Worm (Caenorhabditis elegans): ENCODE data around the gene R13H4.7.

The R13H4.7 gene

DNA sequence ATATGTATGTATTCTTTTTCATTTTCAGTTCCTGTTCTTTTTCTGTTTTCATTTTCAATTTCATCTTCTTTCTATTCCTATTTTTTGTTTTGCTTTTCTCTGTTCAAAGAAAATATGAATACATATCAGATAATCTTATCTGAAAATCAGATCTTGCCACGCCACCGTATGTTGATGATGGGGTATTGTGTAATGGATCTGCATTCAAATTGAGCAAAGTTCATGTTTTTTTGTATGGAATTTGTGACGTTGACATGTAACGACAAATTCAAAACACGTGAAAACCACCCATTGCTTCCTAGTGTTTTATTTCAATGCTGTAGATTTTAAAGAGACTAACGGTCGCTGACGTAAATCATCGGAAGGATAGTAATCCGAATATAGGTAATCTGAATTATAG, 9.7 kb downstream of the R13H4.7 start (continued):
- TF ChIP-seq lin-35 (GFP tag; optimal IDR thresholded peaks at IDR 0.05) (peak in 1 of 2 experiments; percentile 19), nhr-84 (tag; optimal IDR thresholded peaks at IDR 0.05) (no peak), fkh-4 (tag; optimal IDR thresholded peaks at IDR 0.05; ENCODE audit: borderline replicate concordance) (no peak), sup-37 (GFP tag; optimal IDR thresholded peaks at IDR 0.05) (no peak), egl-13 (tag; optimal IDR thresholded peaks at IDR 0.05) (no peak), ceh-8 (GFP tag; optimal IDR thresholded peaks at IDR 0.05) (no peak), hpl-2 (GFP tag; optimal IDR thresholded peaks at IDR 0.05) (no peak), nhr-85 (tag) (peak; percentile 64), ama-1 (optimal IDR thresholded peaks at IDR 0.05) (no peak), lir-3 (tag; optimal IDR thresholded peaks at IDR 0.05; ENCODE audit: poor library complexity) (no peak), swsn-7 (tag; optimal IDR thresholded peaks at IDR 0.05) (no peak), nhr-76 (tag; optimal IDR thresholded peaks at IDR 0.05) (no peak), elt-3 (tag; optimal IDR thresholded peaks at IDR 0.05) (no peak), fos-1 (tag; optimal IDR thresholded peaks at IDR 0.05) (no peak), lsy-2 (tag; optimal IDR thresholded peaks at IDR 0.05) (peak in 1 of 2 experiments; percentile 16), nhr-90 (tag; optimal IDR thresholded peaks at IDR 0.05; ENCODE audit: poor library complexity) (no peak), nhr-71 (tag; optimal IDR thresholded peaks at IDR 0.05) (peak; percentile 11), nhr-20 (tag; optimal IDR thresholded peaks at IDR 0.05) (peak; percentile 39), nhr-77 (tag; optimal IDR thresholded peaks at IDR 0.05) (no peak), ceh-88 (GFP tag; IDR thresholded peaks at IDR 0.05) (no peak), unc-130 (tag; optimal IDR thresholded peaks at IDR 0.05) (peak; percentile 3)

DNA sequence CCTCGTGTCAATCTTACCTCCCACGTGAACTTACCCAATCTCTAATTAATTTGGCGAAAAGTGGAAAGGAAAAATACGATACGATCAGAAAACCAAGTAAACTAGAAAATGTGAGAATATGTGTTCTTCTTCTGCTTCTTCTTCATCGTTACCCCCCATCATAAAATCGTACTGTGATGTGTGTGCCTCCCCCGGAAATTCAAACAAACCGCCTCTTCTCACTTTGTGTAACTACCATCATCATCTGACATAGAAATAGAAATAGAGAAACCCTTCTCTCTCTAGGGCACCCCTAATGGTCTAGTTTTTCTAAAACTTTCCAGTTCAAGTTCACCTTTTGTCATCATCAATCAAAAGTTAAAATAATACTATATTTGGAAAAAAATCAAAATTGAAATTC, 10.3 kb downstream of the R13H4.7 start:
- TF ChIP-seq lin-39 (tag; optimal IDR thresholded peaks at IDR 0.05): no peak
- no peak for TF ChIP-seq efl-1 (optimal IDR thresholded peaks at IDR 0.05)
- TF ChIP-seq efl-1 (GFP tag; optimal IDR thresholded peaks at IDR 0.05 in 1 of 2): peak in 1 of 2 experiments; percentile 38

DNA sequence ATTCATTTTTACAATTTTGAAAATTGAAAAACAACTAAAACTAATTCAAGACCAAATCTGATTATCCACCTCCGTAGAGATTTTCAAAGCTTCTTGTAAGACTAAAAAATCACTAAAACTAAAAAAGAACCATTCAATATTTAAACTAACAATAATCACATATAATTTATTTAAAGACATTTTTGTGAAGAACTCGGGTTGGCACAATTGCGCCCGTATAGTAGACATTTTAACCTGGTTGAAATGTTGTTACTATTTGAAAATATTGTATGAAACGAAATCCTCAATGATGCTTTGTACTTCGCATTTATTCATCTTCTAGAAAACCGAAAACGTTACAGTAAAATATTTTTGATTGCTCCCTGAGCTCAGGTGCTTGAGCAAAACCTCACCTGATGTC, 12.0 kb downstream of the R13H4.7 start:
- TF ChIP-seq efl-3 (GFP tag; optimal IDR thresholded peaks at IDR 0.05): no peak

DNA sequence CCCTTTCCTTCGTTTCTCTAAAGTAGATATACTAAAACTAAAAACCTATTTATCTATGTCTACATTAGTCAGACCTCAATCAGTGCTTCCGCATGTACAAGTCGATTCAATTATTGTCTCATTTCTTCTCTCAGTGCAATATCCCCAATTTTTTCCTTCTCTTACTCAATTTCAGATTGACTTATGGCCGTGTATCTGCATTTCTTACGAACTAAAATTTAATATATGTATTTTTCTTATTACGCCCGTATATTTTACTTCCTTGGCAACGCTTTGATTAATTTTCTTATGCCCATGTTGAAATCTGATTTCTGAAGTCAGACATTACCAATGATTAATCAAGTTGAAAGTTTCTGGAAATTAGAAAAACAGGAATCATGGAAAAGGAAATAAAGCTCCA, 13.1 kb downstream of the R13H4.7 start:
- TF ChIP-seq nhr-71 (tag; optimal IDR thresholded peaks at IDR 0.05) (peak; percentile 64), swsn-7 (tag; optimal IDR thresholded peaks at IDR 0.05) (peak; percentile 29), lin-14 (GFP tag; optimal IDR thresholded peaks at IDR 0.05) (peak; percentile 75), nhr-84 (tag; optimal IDR thresholded peaks at IDR 0.05) (no peak), fkh-8 (tag; optimal IDR thresholded peaks at IDR 0.05) (peak; percentile 82), nhr-47 (tag; optimal IDR thresholded peaks at IDR 0.05) (peak; percentile 60), nhr-19 (GFP tag; conservative IDR thresholded peaks at IDR 0.05) (no peak), alr-1 (tag; optimal IDR thresholded peaks at IDR 0.05; ENCODE audit: borderline replicate concordance) (no peak), nhr-237 (tag; optimal IDR thresholded peaks at IDR 0.05) (peak; percentile 54), mef-2 (tag; optimal IDR thresholded peaks at IDR 0.05) (no peak), lsy-2 (tag; optimal IDR thresholded peaks at IDR 0.05) (peak; percentile 1 to 20), nhr-20 (tag; optimal IDR thresholded peaks at IDR 0.05) (peak; percentile 20), efl-1 (optimal IDR thresholded peaks at IDR 0.05) (no peak), efl-1 (GFP tag; optimal IDR thresholded peaks at IDR 0.05 in 1 of 2) (no peak), tbx-2 (tag; optimal IDR thresholded peaks at IDR 0.05) (peak; percentile 27), lir-3 (tag; optimal IDR thresholded peaks at IDR 0.05; ENCODE audit: poor library complexity) (no peak), nhr-11 (tag; optimal IDR thresholded peaks at IDR 0.05) (peak; percentile 54), nhr-85 (tag) (no peak)

DNA sequence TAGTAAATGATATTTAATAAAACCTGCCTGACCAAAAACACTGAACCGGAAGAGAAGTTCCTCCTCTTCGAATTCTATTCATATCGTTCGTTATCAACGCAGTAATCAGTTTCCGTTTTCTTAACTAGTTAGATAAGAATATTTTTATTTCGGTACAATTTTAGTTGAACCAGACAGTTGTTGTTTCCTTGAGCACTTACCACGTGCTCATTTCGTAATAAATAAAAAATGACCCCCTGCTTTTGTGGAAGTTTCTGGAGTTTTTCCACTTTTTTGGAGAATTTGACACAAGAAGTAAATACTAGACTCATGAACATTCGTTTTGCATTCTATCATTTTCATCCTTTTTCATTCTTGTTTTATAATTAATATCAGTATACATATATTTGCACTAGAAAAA, 14.3 kb downstream of the R13H4.7 start:
- TF ChIP-seq nhr-19 (GFP tag; conservative IDR thresholded peaks at IDR 0.05): no peak
- TF ChIP-seq efl-3 (GFP tag; optimal IDR thresholded peaks at IDR 0.05): no peak
- TF ChIP-seq unc-86 (tag; optimal IDR thresholded peaks at IDR 0.05): peak; percentile 23
- TF ChIP-seq C34B4.2 (tag; optimal IDR thresholded peaks at IDR 0.05): no peak
- peak; percentile 40 for TF ChIP-seq lin-14 (GFP tag; optimal IDR thresholded peaks at IDR 0.05)
- TF ChIP-seq ztf-4 (tag; optimal IDR thresholded peaks at IDR 0.05): no peak
- no peak for TF ChIP-seq rnt-1 (tag; optimal IDR thresholded peaks at IDR 0.05)
- peak; percentile 28 for TF ChIP-seq nhr-71 (tag; optimal IDR thresholded peaks at IDR 0.05)
- no peak for TF ChIP-seq hlh-4 (tag; optimal IDR thresholded peaks at IDR 0.05)
- TF ChIP-seq lin-35 (GFP tag; optimal IDR thresholded peaks at IDR 0.05): peak in 1 of 2 experiments; percentile 5
- TF ChIP-seq nhr-20 (tag; optimal IDR thresholded peaks at IDR 0.05): no peak
- no peak for TF ChIP-seq mdl-1 (tag; optimal IDR thresholded peaks at IDR 0.05)
- no peak for TF ChIP-seq fkh-4 (tag; optimal IDR thresholded peaks at IDR 0.05; ENCODE audit: borderline replicate concordance)
- peak; percentile 30 for TF ChIP-seq skn-1 (tag; optimal IDR thresholded peaks at IDR 0.05)

All from whole organism, L1 larva.